Worm (Caenorhabditis elegans): ENCODE data around the gene W06G6.2.
"Not testable (repeated sequence)": the region's sequence is repeated elsewhere in the genome, so short reads cannot be mapped to it uniquely, and the experiment has no call there.

Gene W06G6.2

DNA sequence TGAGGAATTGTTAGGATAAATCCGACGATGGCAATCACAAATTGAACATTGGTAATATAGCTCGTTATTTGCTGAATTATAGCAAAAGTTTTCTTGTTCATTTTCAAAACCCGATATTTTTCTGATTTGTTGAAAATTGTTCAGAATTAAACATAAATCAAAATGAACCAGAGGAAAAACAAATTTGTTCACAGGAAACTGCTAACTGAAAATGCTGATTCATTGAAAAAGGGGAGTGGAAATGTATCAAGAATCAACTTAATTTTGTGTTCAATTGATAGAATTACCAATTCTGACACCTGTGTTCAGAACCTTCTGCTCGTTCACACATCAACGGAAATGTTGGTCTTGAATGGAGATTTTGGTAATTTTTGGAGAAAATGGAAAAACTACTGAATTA, 14.5 kb downstream of the W06G6.2 start, which contains the start of gene srw-77:
Gene srw-77, minus strand, starts transcription at position 101 of the 400 bp plus-strand sequence.
- no peak for TF ChIP-seq ceh-18 (tag; optimal IDR thresholded peaks at IDR 0.05)
- no peak for TF ChIP-seq tbx-2 (tag; optimal IDR thresholded peaks at IDR 0.05)
- TF ChIP-seq pha-4 (tag; optimal IDR thresholded peaks at IDR 0.05), result no peak
- TF ChIP-seq elt-4 (tag; optimal IDR thresholded peaks at IDR 0.05), result no peak
- TF ChIP-seq zip-5 (tag; optimal IDR thresholded peaks at IDR 0.05), result no peak
- TF ChIP-seq pha-2 (tag; optimal IDR thresholded peaks at IDR 0.05), result no peak

DNA sequence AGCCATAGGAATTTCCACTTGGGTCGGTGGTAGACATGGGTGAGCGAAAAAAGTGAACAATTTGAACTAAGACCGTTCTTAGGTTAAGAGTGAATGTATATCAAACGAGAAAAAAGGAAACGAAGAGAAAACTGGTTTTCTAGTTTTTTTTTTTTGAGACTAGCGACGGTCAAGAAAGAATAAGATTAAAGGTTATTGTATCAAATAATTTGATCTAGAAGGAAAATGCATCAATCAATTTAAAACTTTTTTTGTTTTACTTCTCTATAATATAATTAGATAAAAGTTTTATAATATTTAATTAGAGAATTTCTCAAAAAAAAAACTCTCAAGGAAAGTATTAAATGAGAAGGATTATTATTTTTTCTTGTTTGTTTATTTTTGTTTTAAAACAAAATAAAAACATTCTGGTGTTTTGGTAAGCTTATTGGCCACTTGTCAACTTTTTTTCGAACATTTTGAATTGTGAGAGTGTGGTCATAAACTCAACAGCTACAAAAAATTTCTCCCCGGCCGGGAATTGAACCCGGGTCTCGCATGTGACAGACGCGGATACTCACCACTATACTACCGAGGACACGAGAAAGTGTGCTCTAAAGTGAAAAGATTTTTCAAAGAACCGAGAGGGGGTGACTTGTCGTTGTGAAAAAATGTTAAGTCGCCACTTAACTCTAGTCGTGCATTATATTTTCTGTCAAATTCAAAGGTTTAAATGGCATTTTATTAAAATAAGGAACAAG, 16.3 kb downstream of the W06G6.2 start, which contains the start of gene W06G6.17:
Gene W06G6.17, minus strand, starts transcription at position 51 of the 740 bp plus-strand sequence.
- TF ChIP-seq ahr-1 (tag; optimal IDR thresholded peaks at IDR 0.05) (no peak), hlh-15 (tag; optimal IDR thresholded peaks at IDR 0.05) (no peak), mec-3 (tag; optimal IDR thresholded peaks at IDR 0.05; ENCODE audit: borderline replicate concordance) (no peak), nhr-232 (tag; optimal IDR thresholded peaks at IDR 0.05) (no peak)

DNA sequence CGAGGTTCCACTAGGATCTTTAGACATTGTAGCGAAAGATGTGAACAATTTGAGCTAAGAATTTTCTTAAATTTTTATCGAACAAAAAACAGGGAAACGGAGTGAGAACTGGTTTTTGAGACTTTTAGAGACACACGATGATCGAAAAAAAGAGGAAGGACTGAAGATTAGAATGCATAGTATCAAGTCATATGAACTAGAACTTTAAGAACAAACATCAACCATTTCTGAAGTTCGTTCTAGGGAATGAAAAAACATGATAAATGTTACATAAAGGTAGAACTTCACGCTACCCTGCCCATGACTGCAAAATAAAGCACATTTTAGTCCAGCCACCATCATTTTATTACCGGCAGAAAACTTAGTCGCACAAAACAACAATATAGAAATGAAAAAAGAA, 17.3 kb downstream of the W06G6.2 start, which contains the start of gene W06G6.9:
Gene W06G6.9, minus strand, starts transcription at position 101 of the 400 bp plus-strand sequence.
- no peak for TF ChIP-seq nhr-232 (tag; optimal IDR thresholded peaks at IDR 0.05)
- no peak for TF ChIP-seq fax-1 (tag; optimal IDR thresholded peaks at IDR 0.05)
- TF ChIP-seq sdc-2 (tag; optimal IDR thresholded peaks at IDR 0.05), result no peak
- no peak for TF ChIP-seq ceh-18 (tag; optimal IDR thresholded peaks at IDR 0.05)
- TF ChIP-seq tbx-2 (tag; optimal IDR thresholded peaks at IDR 0.05), result no peak
- TF ChIP-seq K02D7.2 (tag; optimal IDR thresholded peaks at IDR 0.05), result no peak
- no peak for TF ChIP-seq pha-2 (tag; optimal IDR thresholded peaks at IDR 0.05)
- TF ChIP-seq ceh-45 (GFP tag; IDR thresholded peaks at IDR 0.05), result no peak
- TF ChIP-seq dmd-4 (tag; optimal IDR thresholded peaks at IDR 0.05; ENCODE audit: borderline replicate concordance), result no peak

DNA sequence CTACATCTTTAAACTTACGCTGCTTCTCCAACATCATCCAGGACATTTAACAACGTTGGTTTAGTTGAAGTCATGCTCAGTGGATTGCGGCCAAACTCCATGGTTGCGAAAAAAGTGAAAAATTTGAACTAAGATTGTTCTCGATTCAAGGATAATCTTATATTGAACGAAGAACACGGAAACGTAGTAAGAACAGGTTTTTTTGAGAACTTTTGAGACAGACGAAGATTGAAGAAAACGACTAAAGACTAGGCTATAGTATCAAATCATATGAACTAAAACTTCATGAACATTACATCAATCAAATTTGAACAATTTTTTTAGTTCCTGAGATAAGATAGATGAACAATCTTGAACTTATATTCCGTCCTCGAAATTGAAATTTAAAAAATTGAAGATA, 18.0 kb downstream of the W06G6.2 start, which contains the start of gene W06G6.10:
Gene W06G6.10, minus strand, starts transcription at position 101 of the 400 bp plus-strand sequence.
- no peak for TF ChIP-seq pha-2 (tag; optimal IDR thresholded peaks at IDR 0.05)
- TF ChIP-seq ceh-2 (tag; optimal IDR thresholded peaks at IDR 0.05), result no peak
- no peak for TF ChIP-seq F13H6.1 (tag; optimal IDR thresholded peaks at IDR 0.05)
- TF ChIP-seq pat-9 (tag; optimal IDR thresholded peaks at IDR 0.05), result no peak

DNA sequence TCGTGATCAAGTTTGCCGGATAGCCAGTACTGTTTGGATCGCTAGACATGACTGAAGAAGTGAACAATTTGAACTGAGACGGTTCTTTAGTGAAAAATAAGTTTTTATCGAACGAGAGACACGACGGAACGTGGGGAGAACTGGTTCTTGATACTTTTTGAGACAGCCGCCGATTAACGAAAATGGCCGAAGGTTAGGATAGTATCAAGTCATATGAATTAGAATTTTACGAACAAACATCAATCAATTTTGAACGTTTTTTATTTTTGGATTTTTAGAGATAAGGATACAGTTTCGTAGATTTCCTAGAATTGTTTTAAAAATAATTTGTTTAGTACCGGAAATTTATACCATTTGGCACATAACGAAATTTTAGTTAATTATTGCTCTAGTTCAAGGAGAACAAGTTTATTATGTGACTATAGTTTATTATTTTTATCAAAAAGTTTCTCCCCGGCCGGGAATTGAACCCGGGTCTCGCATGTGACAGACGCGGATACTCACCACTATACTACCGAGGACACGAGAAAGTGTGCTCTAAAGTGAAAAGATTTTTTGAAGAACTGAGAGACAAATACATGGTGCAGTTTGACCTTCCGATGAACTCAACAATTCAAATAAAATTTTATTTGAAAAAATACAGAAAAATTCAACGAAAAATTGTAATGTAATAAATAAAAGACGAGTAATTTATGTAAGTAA, 19.4 kb downstream of the W06G6.2 start, which contains the start of gene W06G6.20:
Gene W06G6.20, minus strand, starts transcription at position 51 of the 702 bp plus-strand sequence.
- no peak for TF ChIP-seq pag-3 (tag; optimal IDR thresholded peaks at IDR 0.05; ENCODE audit: borderline replicate concordance)
- no peak for TF ChIP-seq nfya-1 (tag; optimal IDR thresholded peaks at IDR 0.05)
- no peak for TF ChIP-seq C08G9.2 (tag; optimal IDR thresholded peaks at IDR 0.05)
- TF ChIP-seq pat-9 (tag; optimal IDR thresholded peaks at IDR 0.05), result no peak
- TF ChIP-seq che-1 (tag; optimal IDR thresholded peaks at IDR 0.05), result no peak

DNA sequence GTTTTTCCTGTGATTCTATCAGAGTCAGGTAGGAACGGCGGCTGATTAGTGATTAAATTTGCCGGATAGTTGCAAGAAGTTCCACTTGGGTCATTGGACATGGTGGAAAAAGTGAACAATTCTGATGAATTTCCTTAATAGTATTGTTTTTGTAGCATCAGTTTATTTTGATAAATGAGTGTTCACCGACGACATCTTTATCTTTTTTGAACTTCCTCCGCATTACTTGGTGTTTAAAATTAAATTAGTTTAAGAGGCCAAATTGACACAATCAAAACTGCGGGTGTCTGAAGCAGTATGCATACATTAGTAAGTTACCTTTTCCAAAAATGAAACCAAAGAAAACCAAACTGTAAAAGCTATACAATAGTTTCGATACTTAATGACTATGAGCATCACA, 20.1 kb downstream of the W06G6.2 start, which contains the start of gene W06G6.11:
Gene W06G6.11, minus strand, starts transcription at position 101 of the 400 bp plus-strand sequence.
- not testable (repeated sequence) for TF ChIP-seq ets-4, ceh-2, C08G9.2 (tag; optimal IDR thresholded peaks at IDR 0.05)

DNA sequence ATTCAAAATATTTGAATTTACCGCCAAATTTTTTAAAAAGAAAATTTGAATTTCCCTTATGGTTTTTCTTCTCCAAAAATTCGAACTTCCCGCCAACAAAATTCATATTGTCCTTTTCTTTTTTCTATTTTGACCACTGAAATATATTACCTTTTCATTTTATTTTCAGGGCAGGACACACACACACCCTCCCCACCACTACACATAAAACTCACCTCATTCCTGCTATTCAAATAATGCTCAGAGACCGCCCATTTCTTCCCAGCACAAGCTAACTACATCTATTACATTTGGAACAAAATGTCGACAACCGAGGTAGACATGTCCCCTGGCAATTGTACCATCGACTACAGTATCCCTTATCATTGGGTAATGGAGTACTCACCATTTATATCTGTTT, 25.2 kb downstream of the W06G6.2 start, which contains the start of gene W06G6.15:
Gene W06G6.15, plus strand, starts transcription at position 301 of the 400 bp plus-strand sequence.
- TF ChIP-seq C38D4.7 (GFP tag; optimal IDR thresholded peaks at IDR 0.05); ceh-34 (tag; optimal IDR thresholded peaks at IDR 0.05); ceh-48 (tag; optimal IDR thresholded peaks at IDR 0.05): not testable (repeated sequence)
